Worm (Caenorhabditis elegans) whole organism, early embryonic: Measurements from ENCODE around the gene str-145.

ENCODE experiments used
- B0310.2 ChIP-seq: sonication (generic microtip); optimal IDR thresholded peaks from 2 replicates; lab custom pipeline; 2016; ENCODE audit warnings: mild to moderate bottlenecking, missing genetic modification characterization, missing compliant biosample characterization
- F13C5.2 ChIP-seq: sonication (generic microtip); optimal IDR thresholded peaks from 2 replicates; lab custom pipeline; 2017; ENCODE audit warnings: mild to moderate bottlenecking, missing genetic modification characterization, inconsistent platforms, missing compliant biosample characterization
- aly-1 ChIP-seq: sonication (generic microtip); optimal IDR thresholded peaks from 2 replicates; lab custom pipeline; 2016; ENCODE audit warnings: missing genetic modification characterization, missing compliant biosample characterization
- ama-1 ChIP-seq: fragments of 150-350 bp; optimal IDR thresholded peaks from 2 replicates; lab custom pipeline; 2014
- ceh-13 ChIP-seq: fragments of 200-800 bp; sonication (Bioruptor generic); optimal IDR thresholded peaks from 2 replicates; lab custom pipeline; 2018; ENCODE audit warnings: mild to moderate bottlenecking, missing genetic modification characterization, missing compliant biosample characterization
- ceh-36 ChIP-seq: sonication (generic microtip); optimal IDR thresholded peaks from 2 replicates; lab custom pipeline; 2016; ENCODE audit warnings: missing genetic modification characterization, inconsistent platforms, missing compliant biosample characterization
- ets-7 ChIP-seq: sonication (generic microtip); optimal IDR thresholded peaks from 2 replicates; lab custom pipeline; 2016; ENCODE audit warnings: missing genotype, missing genetic modification characterization, missing compliant biosample characterization
- flt-1 ChIP-seq: fragments of 200-800 bp; sonication (Bioruptor generic); IDR thresholded peaks from 2 replicates; pipeline ENCODE4 v1.3.6; 2022; ENCODE audit warnings: missing genetic modification characterization, missing compliant biosample characterization
- hmbx-1 ChIP-seq: sonication (generic microtip); optimal IDR thresholded peaks from 2 replicates; lab custom pipeline; 2016; ENCODE audit warnings: mild to moderate bottlenecking, missing genetic modification characterization, missing compliant biosample characterization
- hmg-4 ChIP-seq: fragments of 200-800 bp; sonication (Bioruptor generic); optimal IDR thresholded peaks from 2 replicates; lab custom pipeline; 2018; ENCODE audit warnings: mild to moderate bottlenecking, missing genetic modification characterization, missing compliant biosample characterization
- hnd-1 ChIP-seq: sonication (generic microtip); optimal IDR thresholded peaks from 2 replicates; lab custom pipeline; 2016; ENCODE audit warnings: missing genetic modification characterization, missing compliant biosample characterization
- pes-1 ChIP-seq: fragments of 200-800 bp; sonication (Bioruptor generic); IDR thresholded peaks from 2 replicates; pipeline ENCODE4 v1.3.6; 2022; ENCODE audit warnings: missing genetic modification reagents, missing genetic modification characterization, missing compliant biosample characterization
- scrt-1 ChIP-seq: fragments of 200-800 bp; sonication (Bioruptor generic); IDR thresholded peaks from 2 replicates; pipeline ENCODE4 v1.3.6; 2022; ENCODE audit warnings: missing genetic modification characterization, missing compliant biosample characterization
- sea-1 ChIP-seq: fragments of 200-800 bp; sonication (Bioruptor generic); conservative IDR thresholded peaks from 2 replicates; pipeline ENCODE4 v1.3.6; 2022; ENCODE audit warnings: missing genetic modification characterization, missing compliant biosample characterization
- tbx-11 ChIP-seq: fragments of 200-800 bp; sonication (Bioruptor generic); IDR thresholded peaks from 2 replicates; pipeline ENCODE4 v1.3.6; 2022; ENCODE audit warnings: missing genetic modification characterization, missing compliant biosample characterization
- tbx-37 ChIP-seq: fragments of 200-800 bp; sonication (Bioruptor generic); conservative IDR thresholded peaks from 2 replicates; pipeline ENCODE4 v1.3.6; 2022; ENCODE audit warnings: missing genetic modification reagents, missing genetic modification characterization, missing compliant biosample characterization
- tra-4 ChIP-seq: sonication (generic microtip); optimal IDR thresholded peaks from 2 replicates; lab custom pipeline; 2017; ENCODE audit warnings: missing genetic modification characterization, missing compliant biosample characterization

Gene str-145

DNA sequence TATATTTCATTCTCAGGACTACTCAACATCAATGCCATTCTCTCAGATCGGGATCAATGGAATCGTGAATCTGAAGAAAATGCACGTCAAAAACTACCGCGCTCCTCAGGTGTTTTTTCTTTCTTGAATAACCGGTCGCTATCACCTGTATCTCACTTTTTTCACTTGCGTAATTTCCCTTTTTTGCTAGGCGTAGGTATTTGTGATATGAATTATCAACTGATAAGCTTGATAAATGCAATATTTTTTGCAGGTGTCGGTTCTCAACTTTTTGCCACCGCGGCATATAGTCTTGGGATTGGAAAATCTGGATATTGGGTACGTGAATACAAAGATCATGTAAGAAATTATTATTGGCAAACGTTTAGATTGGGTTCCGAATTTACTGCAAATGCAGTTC lies 43.0 kb downstream of the str-145 start:
- TF ChIP-seq ceh-36 (tag; lab: Kevin White, UChicago) (no peak), B0310.2 (tag; lab: Kevin White, UChicago) (no peak), ets-7 (no peak), ama-1 (lab: Kevin White, UChicago) (no peak), scrt-1 (GFP tag; lab: Robert Waterston, UW) (no peak), ceh-13 (GFP tag; lab: Kevin White, UChicago) (no peak), pes-1 (GFP tag; lab: Robert Waterston, UW) (no peak), F13C5.2 (no peak), tbx-37 (no peak), hnd-1 (tag; lab: Kevin White, UChicago) (no peak), tra-4 (tag; lab: Kevin White, UChicago) (no peak), aly-1 (no peak), tbx-11 (GFP tag; lab: Robert Waterston, UW) (no peak)

DNA sequence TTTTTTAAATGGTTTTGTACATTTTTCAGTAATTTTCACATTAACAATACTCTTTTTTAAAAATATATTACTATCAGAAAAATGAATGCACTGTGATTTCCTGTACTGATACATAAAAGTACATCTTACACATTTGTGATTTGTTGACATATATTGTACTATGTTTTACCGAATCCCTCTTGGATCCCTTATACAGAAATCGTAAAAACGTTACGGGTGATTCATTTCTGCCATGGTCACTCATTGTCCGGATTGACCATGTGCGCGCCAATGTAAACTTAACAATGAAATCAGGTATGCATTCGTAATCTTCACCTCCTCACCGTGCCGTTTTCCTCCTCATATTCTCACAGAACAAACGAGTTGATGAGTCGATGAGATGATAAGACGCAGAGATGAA lies 44.0 kb downstream of the str-145 start, which contains the start of gene ZC513.2:
TSS of gene ZC513.2 (plus strand) at position 301 of the 400 bp plus-strand sequence.
- TF ChIP-seq aly-1 (no peak), B0310.2 (tag; lab: Kevin White, UChicago) (no peak), pes-1 (GFP tag; lab: Robert Waterston, UW) (no peak), tbx-11 (GFP tag; lab: Robert Waterston, UW) (no peak), ceh-36 (tag; lab: Kevin White, UChicago) (no peak), sea-1 (GFP tag; lab: Robert Waterston, UW) (no peak), hmbx-1 (tag; lab: Kevin White, UChicago) (no peak)

DNA sequence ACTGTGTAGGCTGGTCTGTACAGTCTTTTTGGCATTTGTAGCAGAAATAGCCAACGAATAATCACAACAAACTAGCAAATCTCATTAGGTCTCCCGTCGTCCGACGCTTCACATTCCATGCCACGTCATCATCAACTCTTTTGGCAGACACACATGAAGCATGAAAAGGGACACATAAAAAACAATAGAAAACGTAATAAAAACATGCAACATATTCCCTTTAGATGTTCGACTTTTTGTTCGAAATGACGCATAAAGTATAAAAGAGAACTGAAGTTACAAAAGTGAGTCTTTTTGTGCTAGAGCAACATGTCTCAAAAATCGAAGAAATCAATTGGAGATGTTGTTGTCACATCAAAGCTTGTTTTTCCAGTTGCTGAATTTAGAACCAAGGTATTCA lies 46.3 kb downstream of the str-145 start, which contains the start of gene sth-1:
TSS of gene sth-1 (plus strand) at position 301 of the 400 bp plus-strand sequence.
- TF ChIP-seq F13C5.2 (no peak), sea-1 (GFP tag; lab: Robert Waterston, UW) (no peak), ceh-13 (GFP tag; lab: Kevin White, UChicago) (no peak), ceh-36 (tag; lab: Kevin White, UChicago) (no peak), aly-1 (no peak), hmg-4 (no peak), tra-4 (tag; lab: Kevin White, UChicago) (no peak), tbx-11 (GFP tag; lab: Robert Waterston, UW) (no peak), tbx-37 (no peak), hmbx-1 (tag; lab: Kevin White, UChicago) (no peak), pes-1 (GFP tag; lab: Robert Waterston, UW) (no peak), ama-1 (lab: Kevin White, UChicago) (no peak), hnd-1 (tag; lab: Kevin White, UChicago) (no peak), B0310.2 (tag; lab: Kevin White, UChicago) (no peak), flt-1 (GFP tag; lab: Robert Waterston, UW) (no peak), scrt-1 (GFP tag; lab: Robert Waterston, UW) (no peak), ets-7 (no peak)

DNA sequence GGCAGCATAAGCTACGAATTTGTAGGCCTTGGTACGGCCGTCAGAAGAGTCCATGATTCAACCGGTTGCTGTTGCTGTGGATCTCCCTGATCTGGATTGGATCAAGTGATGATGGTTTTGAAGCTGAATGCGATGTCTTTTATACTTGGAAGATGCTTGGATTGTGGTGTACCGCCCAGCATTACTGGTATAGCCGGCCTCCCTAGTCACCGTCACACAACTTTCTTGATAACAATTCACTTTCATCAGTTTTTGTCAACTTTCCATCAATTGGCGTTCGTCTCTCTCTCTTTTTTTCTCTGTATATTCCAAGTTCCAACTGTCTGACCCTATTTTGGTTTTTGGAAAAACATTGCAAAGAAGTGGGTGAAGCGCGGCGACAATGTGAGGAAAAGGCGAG lies 47.3 kb downstream of the str-145 start, which contains the start of gene col-43:
TSS of gene col-43 (minus strand) at position 101 of the 400 bp plus-strand sequence.
- TF ChIP-seq pes-1 (GFP tag; lab: Robert Waterston, UW) (no peak), ceh-36 (tag; lab: Kevin White, UChicago) (no peak), sea-1 (GFP tag; lab: Robert Waterston, UW) (no peak), ceh-13 (GFP tag; lab: Kevin White, UChicago) (no peak), flt-1 (GFP tag; lab: Robert Waterston, UW) (no peak), aly-1 (no peak)

DNA sequence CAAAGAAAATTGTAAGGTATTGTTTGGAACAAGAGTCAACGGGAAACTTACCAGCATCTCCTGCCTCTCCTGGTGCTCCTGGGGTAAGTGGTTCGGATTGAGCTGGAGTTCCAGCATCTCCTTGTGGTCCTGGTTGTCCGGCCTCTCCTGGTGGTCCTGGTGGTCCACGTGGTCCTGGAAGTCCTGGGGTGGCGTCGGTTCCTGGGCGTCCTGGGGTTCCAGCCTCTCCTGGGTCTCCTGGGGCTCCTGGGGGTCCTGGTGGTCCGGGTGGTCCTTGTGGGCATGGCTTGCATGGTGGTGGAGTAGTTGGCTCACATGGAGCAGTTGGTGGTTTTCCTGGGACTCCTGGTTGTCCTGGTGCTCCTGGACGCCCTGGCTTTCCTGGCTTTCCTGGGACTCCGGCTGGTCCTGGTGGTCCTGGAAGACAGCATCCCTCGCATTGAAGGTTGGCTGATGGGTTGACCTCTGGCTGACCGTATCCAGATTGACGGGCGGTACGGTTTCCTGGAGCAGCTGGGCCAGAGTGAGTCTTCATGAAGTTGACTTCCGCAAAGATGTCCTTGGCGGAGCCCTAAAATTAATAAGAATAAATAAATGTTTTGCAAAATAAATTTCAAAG lies 48.0 kb downstream of the str-145 start:
- TF ChIP-seq ceh-13 (GFP tag; lab: Kevin White, UChicago) (no peak), tbx-37 (no peak), B0310.2 (tag; lab: Kevin White, UChicago) (no peak), pes-1 (GFP tag; lab: Robert Waterston, UW) (no peak), flt-1 (GFP tag; lab: Robert Waterston, UW) (no peak), ceh-36 (tag; lab: Kevin White, UChicago) (no peak)

DNA sequence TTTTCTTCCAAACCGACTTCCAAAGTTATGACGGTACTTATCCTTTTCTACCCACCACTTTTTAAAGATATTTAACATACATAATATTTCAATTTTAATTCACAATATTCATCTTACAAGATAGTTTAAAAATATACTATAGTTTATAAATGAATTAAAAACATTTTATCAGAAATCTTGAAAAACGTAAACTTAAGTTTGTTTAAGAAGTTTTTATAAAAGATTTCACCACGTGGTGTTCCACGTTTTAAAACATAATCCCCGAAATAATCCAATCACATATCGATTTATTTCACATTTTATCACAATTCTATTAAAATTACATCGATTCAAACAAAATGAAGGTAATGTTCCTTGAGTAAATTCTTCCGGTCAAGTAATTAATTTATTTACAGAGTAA lies 51.4 kb downstream of the str-145 start, which contains the start of gene ZC513.3:
TSS of gene ZC513.3 (plus strand) at position 301 of the 400 bp plus-strand sequence.
- TF ChIP-seq tbx-37 (no peak), aly-1 (no peak), hnd-1 (tag; lab: Kevin White, UChicago) (no peak), ceh-36 (tag; lab: Kevin White, UChicago) (no peak), scrt-1 (GFP tag; lab: Robert Waterston, UW) (no peak), hmg-4 (no peak), F13C5.2 (no peak), ama-1 (lab: Kevin White, UChicago) (no peak), B0310.2 (tag; lab: Kevin White, UChicago) (no peak), ets-7 (no peak), pes-1 (GFP tag; lab: Robert Waterston, UW) (no peak), flt-1 (GFP tag; lab: Robert Waterston, UW) (no peak), tra-4 (tag; lab: Kevin White, UChicago) (no peak), tbx-11 (GFP tag; lab: Robert Waterston, UW) (no peak), ceh-13 (GFP tag; lab: Kevin White, UChicago) (no peak), hmbx-1 (tag; lab: Kevin White, UChicago) (no peak)
